Worm (Caenorhabditis elegans) whole organism, L2 larva: Measurements from ENCODE around the gene C27A2.7.

Source experiments
- dmd-4 ChIP-seq: sonication (generic microtip); optimal IDR thresholded peaks from 2 replicates; lab custom pipeline; 2017; ENCODE audit warnings: missing biosample characterization, missing genetic modification characterization
- zag-1 ChIP-seq: fragments of 150-350 bp; optimal IDR thresholded peaks from 2 replicates; lab custom pipeline; 2014; ENCODE audit warnings: missing biosample characterization, missing genetic modification characterization

DNA sequence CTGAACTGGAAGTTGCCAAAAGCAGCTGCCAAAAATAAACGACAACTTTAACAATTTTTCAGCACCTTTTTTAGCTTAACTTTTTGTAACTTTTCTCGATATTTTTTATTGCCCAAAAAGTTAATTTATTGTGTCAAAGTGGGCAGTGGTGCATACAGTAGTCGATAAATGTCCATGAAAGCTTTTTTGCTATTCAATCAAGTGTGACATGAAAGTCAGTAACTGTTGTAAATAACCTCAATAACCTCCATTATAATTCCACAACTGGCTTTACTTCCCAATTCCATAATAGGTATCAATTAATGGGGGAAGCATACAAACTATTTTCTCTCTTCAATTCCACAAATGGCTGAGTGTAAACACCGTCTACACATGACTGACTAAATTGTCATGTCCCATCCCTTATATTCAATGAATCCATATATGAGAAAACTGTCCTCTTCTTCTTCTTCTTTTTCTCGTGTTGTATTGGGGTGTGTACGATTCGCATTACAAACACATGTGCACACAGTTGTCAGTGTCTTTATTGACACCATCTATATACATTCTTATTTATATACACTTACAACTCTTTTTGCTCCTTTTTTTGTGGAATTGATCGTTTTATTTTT, 22.9 kb downstream of the C27A2.7 start:
- TF ChIP-seq zag-1 (tag; lab: Kevin White, UChicago) (no peak), dmd-4 (tag; lab: Kevin White, UChicago) (no peak)
